Worm (Caenorhabditis elegans): ENCODE measurements around the gene din-1.
A peak's percentile ranks its signal among the peaks of the same experiment; 100 is the strongest.

Gene din-1

DNA sequence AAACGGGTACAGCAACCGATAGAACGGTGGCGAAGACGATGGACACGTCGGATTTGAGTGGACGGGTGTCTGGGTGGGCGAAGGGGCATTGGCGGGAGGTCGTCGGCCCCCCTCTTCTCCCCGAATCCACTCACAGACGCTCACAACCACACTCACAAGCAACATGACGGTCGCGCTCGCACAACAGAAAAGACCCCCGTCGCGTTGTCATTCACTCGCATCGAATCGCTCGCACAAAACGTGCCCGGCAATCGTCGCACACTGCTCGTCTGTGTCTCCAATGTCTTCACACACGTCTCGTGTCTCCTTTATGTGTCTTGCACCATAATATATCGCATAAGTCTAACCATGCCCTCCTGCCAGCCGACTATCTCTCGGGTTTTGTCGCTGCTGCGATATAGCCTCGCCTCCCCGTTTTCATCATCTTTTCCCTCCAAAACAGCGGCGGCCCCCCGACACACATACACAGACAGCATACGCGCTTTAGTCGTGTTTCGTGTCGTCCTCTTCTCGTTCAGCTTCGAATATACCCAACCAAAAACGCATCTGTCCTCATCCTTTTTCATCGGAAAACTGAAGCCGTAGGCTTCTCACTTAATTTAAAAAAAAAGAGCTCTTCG, 758 bp upstream of the din-1 start (continued):
- TF ChIP-seq lin-40 (tag; optimal IDR thresholded peaks at IDR 0.05) (peak; percentile 87), ama-1 (optimal IDR thresholded peaks at IDR 0.05) (no peak), ama-1 (GFP tag; optimal IDR thresholded peaks at IDR 0.05) (no peak), Y53F4B.3 (GFP tag; IDR thresholded peaks at IDR 0.05) (no peak), ceh-79 (tag; optimal IDR thresholded peaks at IDR 0.05) (no peak), F37B4.10 (GFP tag; IDR thresholded peaks at IDR 0.05) (no peak), unc-62 (GFP tag; optimal IDR thresholded peaks at IDR 0.05) (peak; percentile 38), Y67H2A.10 (GFP tag; conservative IDR thresholded peaks at IDR 0.05) (no peak), Y53G8AR.9 (GFP tag; conservative IDR thresholded peaks at IDR 0.05) (0 out of 2 replicates have a peak, but pooled peaks have one; percentile 47), bed-1 (GFP tag; IDR thresholded peaks at IDR 0.05) (no peak), nhr-80 (tag; optimal IDR thresholded peaks at IDR 0.05) (peak; percentile 85), attf-6 (GFP tag; IDR thresholded peaks at IDR 0.05) (no peak), Y95B8A.8 (GFP tag; IDR thresholded peaks at IDR 0.05) (no peak), ztf-6 (GFP tag; IDR thresholded peaks at IDR 0.05) (no peak), B0261.1 (tag; optimal IDR thresholded peaks at IDR 0.05) (no peak), cebp-2 (GFP tag; IDR thresholded peaks at IDR 0.05) (no peak), ztf-25 (GFP tag; IDR thresholded peaks at IDR 0.05) (no peak), ceh-27 (GFP tag; optimal IDR thresholded peaks at IDR 0.05) (peak; percentile 85), T07F8.4 (tag; optimal IDR thresholded peaks at IDR 0.05) (no peak), efl-1 (GFP tag; optimal IDR thresholded peaks at IDR 0.05) (no peak), K12H6.12 (tag; optimal IDR thresholded peaks at IDR 0.05) (peak; percentile 93), xnd-1 (tag; optimal IDR thresholded peaks at IDR 0.05) (no peak), sptf-2 (GFP tag; optimal IDR thresholded peaks at IDR 0.05) (peak; percentile 26), ceh-58 (GFP tag; IDR thresholded peaks at IDR 0.05) (no peak), bed-2 (GFP tag; IDR thresholded peaks at IDR 0.05) (no peak; the same call in 1 of the 2 replicates), let-607 (tag; optimal IDR thresholded peaks at IDR 0.05) (peak; percentile 87 to 89), mxl-1 (tag; optimal IDR thresholded peaks at IDR 0.05) (no peak), lin-35 (GFP tag; optimal IDR thresholded peaks at IDR 0.05) (peak in 1 of 3 experiments; percentile 50), hrde-1 (tag; optimal IDR thresholded peaks at IDR 0.05; ENCODE audit: borderline replicate concordance) (no peak), snpc-4 (GFP tag; optimal IDR thresholded peaks at IDR 0.05) (peak; percentile 18), snpc-4 (tag; optimal IDR thresholded peaks at IDR 0.05) (peak in 3 of 4 experiments; percentile 63 to 69 (median 68)), attf-5 (GFP tag; optimal IDR thresholded peaks at IDR 0.05) (peak; percentile 92), egl-18 (GFP tag; IDR thresholded peaks at IDR 0.05) (no peak), hmg-1.2 (GFP tag; IDR thresholded peaks at IDR 0.05) (peak; percentile 95), F49E8.2 (tag; optimal IDR thresholded peaks at IDR 0.05; ENCODE audit: insufficient read depth) (no peak), Y56A3A.18 (GFP tag; IDR thresholded peaks at IDR 0.05) (no peak), aptf-2 (GFP tag; conservative IDR thresholded peaks at IDR 0.05) (no peak), hsf-1 (GFP tag; IDR thresholded peaks at IDR 0.05) (no peak), D2030.7 (GFP tag; IDR thresholded peaks at IDR 0.05) (no peak; the same call in 1 of the 2 replicates), ztf-18 (tag; optimal IDR thresholded peaks at IDR 0.05) (peak; percentile 50), rpc-1 (optimal IDR thresholded peaks at IDR 0.05) (no peak), rpc-1 (tag; optimal IDR thresholded peaks at IDR 0.05) (no peak), die-1 (tag; optimal IDR thresholded peaks at IDR 0.05) (peak; percentile 39), ceh-100 (GFP tag; IDR thresholded peaks at IDR 0.05) (no peak), dpl-1 (GFP tag; optimal IDR thresholded peaks at IDR 0.05) (no peak), ets-4 (GFP tag; optimal IDR thresholded peaks at IDR 0.05) (no peak), mel-28 (tag; optimal IDR thresholded peaks at IDR 0.05; ENCODE audit: borderline replicate concordance) (no peak), zfh-2 (GFP tag; conservative IDR thresholded peaks at IDR 0.05) (peak; percentile 98), athp-1 (tag; optimal IDR thresholded peaks at IDR 0.05) (peak; percentile 18)
